Fruit fly (Drosophila melanogaster): Measurements from ENCODE around the gene Ugalt.

Ugalt gene

DNA sequence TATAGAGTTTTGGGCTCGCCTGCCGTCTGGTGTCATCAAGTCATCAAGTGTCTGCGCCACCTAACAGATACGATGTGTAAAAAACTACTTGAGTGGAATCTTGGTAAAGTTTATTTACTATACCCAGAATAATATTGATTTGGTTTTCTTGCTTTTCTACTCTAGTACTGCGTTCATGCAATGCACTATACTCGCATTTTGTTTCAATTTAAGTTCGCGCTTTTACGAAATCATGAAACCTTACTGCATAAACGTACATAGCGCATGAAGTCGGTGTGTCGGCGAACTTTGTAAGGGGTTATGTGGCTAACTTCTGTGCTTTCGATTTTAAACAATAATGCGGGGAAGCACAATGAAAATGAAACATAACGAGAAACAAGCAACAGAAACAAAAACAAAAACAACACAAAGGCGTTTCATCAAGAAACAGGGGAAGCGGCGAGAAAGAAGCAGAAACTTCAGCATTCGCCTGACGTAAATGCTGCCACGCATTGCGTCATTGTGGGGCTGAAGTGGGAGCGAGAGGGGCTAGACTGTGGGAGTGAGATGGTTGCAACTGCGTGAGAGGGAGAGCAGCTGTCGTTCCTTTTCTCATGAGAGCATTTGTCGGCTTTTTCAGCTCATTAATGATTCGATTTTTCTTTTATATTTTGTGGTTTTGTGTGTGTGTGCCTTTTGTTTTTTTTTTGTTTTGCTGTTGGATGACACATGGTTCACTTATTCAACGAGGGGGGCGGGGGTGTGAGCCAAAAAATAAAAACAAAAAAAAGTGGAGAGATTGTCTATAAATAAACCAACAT lies 51.3 kb downstream of the Ugalt start (continued):
- no peak for TF ChIP-seq CG12391 (tag; optimal IDR thresholded peaks at IDR 0.05)
- TF ChIP-seq Pdp1 (GFP tag; optimal IDR thresholded peaks at IDR 0.05) = peak in 1 of 2 experiments; percentile 100
- no peak for TF ChIP-seq zfh2 (GFP tag; optimal IDR thresholded peaks at IDR 0.05)
- no peak for TF ChIP-seq Elba2 (GFP tag; optimal IDR thresholded peaks at IDR 0.05)
- TF ChIP-seq seq (GFP tag; IDR thresholded peaks at IDR 0.05) = no peak; the same call in 1 of the 2 replicates
- TF ChIP-seq Hr78 (GFP tag; optimal IDR thresholded peaks at IDR 0.05) = peak in 1 of 2 experiments; percentile 46
- TF ChIP-seq tap (tag; optimal IDR thresholded peaks at IDR 0.05) = no peak
- TF ChIP-seq Asciz (GFP tag; optimal IDR thresholded peaks at IDR 0.05) = no peak
- TF ChIP-seq CG17361 (GFP tag; IDR thresholded peaks at IDR 0.05) = 0 out of 3 replicates have a peak, but pooled peaks have one; percentile 13
- TF ChIP-seq Poxn (GFP tag; IDR thresholded peaks at IDR 0.05) = no peak
- no peak for TF ChIP-seq CG2875 (GFP tag; optimal IDR thresholded peaks at IDR 0.05)
- TF ChIP-seq CG2712 (tag; optimal IDR thresholded peaks at IDR 0.05) = no peak
- no peak for TF ChIP-seq Hmx (GFP tag; optimal IDR thresholded peaks at IDR 0.05)
- no peak for TF ChIP-seq CG12219 (GFP tag; optimal IDR thresholded peaks at IDR 0.05)
- TF ChIP-seq D19A (tag; optimal IDR thresholded peaks at IDR 0.05) = no peak
- no peak for TF ChIP-seq Dbx (GFP tag; IDR thresholded peaks at IDR 0.05)
- no peak for TF ChIP-seq klu (GFP tag; IDR thresholded peaks at IDR 0.05)
- no peak for TF ChIP-seq fd64A (GFP tag; optimal IDR thresholded peaks at IDR 0.05)
- no peak for TF ChIP-seq sob (GFP tag; IDR thresholded peaks at IDR 0.05)
- TF ChIP-seq row (GFP tag; IDR thresholded peaks at IDR 0.05) = no peak
- TF ChIP-seq CG12104 (GFP tag; optimal IDR thresholded peaks at IDR 0.05) = no peak
- TF ChIP-seq Antp (GFP tag; optimal IDR thresholded peaks at IDR 0.05) = no peak
- TF ChIP-seq BtbVII (GFP tag; optimal IDR thresholded peaks at IDR 0.05) = no peak
- no peak for TF ChIP-seq pho (GFP tag; optimal IDR thresholded peaks at IDR 0.05)
- no peak for TF ChIP-seq Hmr (GFP tag; optimal IDR thresholded peaks at IDR 0.05)
- TF ChIP-seq CG1792 (GFP tag; optimal IDR thresholded peaks at IDR 0.05) = no peak
- no peak for TF ChIP-seq Ptx1 (GFP tag; IDR thresholded peaks at IDR 0.05)
- TF ChIP-seq disco-r (GFP tag; optimal IDR thresholded peaks at IDR 0.05) = no peak
- no peak for TF ChIP-seq cato (GFP tag; optimal IDR thresholded peaks at IDR 0.05; ENCODE audit: borderline replicate concordance)
- no peak for TF ChIP-seq dan (GFP tag; IDR thresholded peaks at IDR 0.05)
- TF ChIP-seq CG2199 (GFP tag; IDR thresholded peaks at IDR 0.05) = peak; percentile 57; the same call in 1 of the 3 replicates
- no peak for TF ChIP-seq CG32767 (GFP tag; IDR thresholded peaks at IDR 0.05)
- TF ChIP-seq Gsc (GFP tag; IDR thresholded peaks at IDR 0.05) = no peak
- peak; percentile 55 for TF ChIP-seq CG12769 (tag; optimal IDR thresholded peaks at IDR 0.05)
- no peak for TF ChIP-seq lmd (GFP tag; IDR thresholded peaks at IDR 0.05)
- TF ChIP-seq CG4404 (GFP tag; IDR thresholded peaks at IDR 0.05) = no peak
- no peak for TF ChIP-seq CG13894 (tag; optimal IDR thresholded peaks at IDR 0.05)
- TF ChIP-seq Scr (GFP tag; IDR thresholded peaks at IDR 0.05; ENCODE audit: partially characterized antibody) = no peak
- no peak for TF ChIP-seq ara (GFP tag; IDR thresholded peaks at IDR 0.05)
- TF ChIP-seq CG15601 (tag; optimal IDR thresholded peaks at IDR 0.05) = no peak
- no peak for TF ChIP-seq insv (GFP tag; optimal IDR thresholded peaks at IDR 0.05)
- TF ChIP-seq gsb-n (tag; optimal IDR thresholded peaks at IDR 0.05) = no peak
- TF ChIP-seq CG10431 (GFP tag; optimal IDR thresholded peaks at IDR 0.05) = no peak
- TF ChIP-seq Adf1 (GFP tag; IDR thresholded peaks at IDR 0.05) = peak; percentile 63
- TF ChIP-seq salm (tag; optimal IDR thresholded peaks at IDR 0.05) = no peak
- TF ChIP-seq peb (GFP tag; IDR thresholded peaks at IDR 0.05) = no peak
- no peak for TF ChIP-seq Kr (GFP tag; optimal IDR thresholded peaks at IDR 0.05)
- TF ChIP-seq CG12744 (GFP tag; optimal IDR thresholded peaks at IDR 0.05) = no peak
- TF ChIP-seq chn (GFP tag; optimal IDR thresholded peaks at IDR 0.05) = no peak
- TF ChIP-seq chm (GFP tag; IDR thresholded peaks at IDR 0.05) = no peak

Measured in whole organism, embryonic.